Worm (Caenorhabditis elegans): ENCODE results near the gene nape-2.

nape-2 gene

ce11 chrIV:3742426-3742839 is 3.7 kb upstream of the nape-2 start (continued):
- no peak for TF ChIP-seq duxl-1 (tag; optimal IDR thresholded peaks at IDR 0.05; ENCODE audit: poor library complexity)
- TF ChIP-seq zag-1 (tag; optimal IDR thresholded peaks at IDR 0.05) = no peak
- TF ChIP-seq hif-1 (tag; optimal IDR thresholded peaks at IDR 0.05) = peak in 1 of 2 experiments; percentile 61
- TF ChIP-seq hlh-11 (tag; optimal IDR thresholded peaks at IDR 0.05) = peak; percentile 99
- TF ChIP-seq lsy-2 (tag; optimal IDR thresholded peaks at IDR 0.05) = peak; percentile 66 to 78
- TF ChIP-seq unc-62 (GFP tag; optimal IDR thresholded peaks at IDR 0.05 in 1 of 2) = peak in 1 of 2 experiments; percentile 66
- TF ChIP-seq unc-62 (tag; optimal IDR thresholded peaks at IDR 0.05) = no peak
- no peak for TF ChIP-seq zfp-2 (tag; optimal IDR thresholded peaks at IDR 0.05)
- TF ChIP-seq nhr-25 (tag; optimal IDR thresholded peaks at IDR 0.05; ENCODE audit: borderline replicate concordance, insufficient read depth) = peak; percentile 57
- TF ChIP-seq F26F4.8 (GFP tag; conservative IDR thresholded peaks at IDR 0.05) = no peak
- no peak for TF ChIP-seq gei-8 (GFP tag; optimal IDR thresholded peaks at IDR 0.05)
- TF ChIP-seq lim-7 (GFP tag; IDR thresholded peaks at IDR 0.05) = no peak
- no peak for TF ChIP-seq mxl-2 (GFP tag; conservative IDR thresholded peaks at IDR 0.05)
- TF ChIP-seq attf-4 (tag; optimal IDR thresholded peaks at IDR 0.05) = no peak
- peak; percentile 71 for TF ChIP-seq nhr-6 (tag; optimal IDR thresholded peaks at IDR 0.05)
- TF ChIP-seq sdz-12 (GFP tag; optimal IDR thresholded peaks at IDR 0.05) = no peak
- no peak for TF ChIP-seq nhr-77 (tag; optimal IDR thresholded peaks at IDR 0.05)
- peak; percentile 62 for TF ChIP-seq nhr-10 (tag; optimal IDR thresholded peaks at IDR 0.05)
- 0 out of 2 replicates have a peak, but pooled peaks have one; percentile 8 for TF ChIP-seq egl-43 (GFP tag; IDR thresholded peaks at IDR 0.05)
- no peak for TF ChIP-seq ceh-32 (tag; optimal IDR thresholded peaks at IDR 0.05; ENCODE audit: poor library complexity)
- TF ChIP-seq mxl-3 (GFP tag; optimal IDR thresholded peaks at IDR 0.05) = no peak
- no peak for TF ChIP-seq F10B5.3 (tag; optimal IDR thresholded peaks at IDR 0.05)
- no peak; the same call in 1 of the 2 replicates for TF ChIP-seq php-3 (GFP tag; IDR thresholded peaks at IDR 0.05)
- no peak for TF ChIP-seq ZK546.5 (tag; optimal IDR thresholded peaks at IDR 0.05)

- TF ChIP-seq nhr-11 (tag; optimal IDR thresholded peaks at IDR 0.05) (no peak), unc-62 (GFP tag; optimal IDR thresholded peaks at IDR 0.05 in 1 of 2) (peak in 1 of 2 experiments; percentile 92), unc-62 (tag; optimal IDR thresholded peaks at IDR 0.05) (no peak)
Measured at ce11 chrIV:3741874-3742273, 3.1 kb upstream of the nape-2 start.

ce11 chrIV:3740830-3741477 is 2.2 kb upstream of the nape-2 start, which contains the start of gene nape-1:
Gene nape-1 (minus strand): TSS chrIV:3740880.
- TF ChIP-seq nhr-42 (GFP tag; IDR thresholded peaks at IDR 0.05) (no peak), F37D6.2 (tag; optimal IDR thresholded peaks at IDR 0.05) (no peak), F26F4.8 (GFP tag; conservative IDR thresholded peaks at IDR 0.05) (no peak), duxl-1 (tag; optimal IDR thresholded peaks at IDR 0.05; ENCODE audit: poor library complexity) (no peak), aly-2 (tag; optimal IDR thresholded peaks at IDR 0.05) (no peak), daf-16 (GFP tag; optimal IDR thresholded peaks at IDR 0.05) (no peak), daf-16 (tag; optimal IDR thresholded peaks at IDR 0.05) (peak; percentile 67), lin-1 (GFP tag; IDR thresholded peaks at IDR 0.05) (no peak), mdt-29 (GFP tag; IDR thresholded peaks at IDR 0.05) (no peak), zfp-2 (tag; optimal IDR thresholded peaks at IDR 0.05) (no peak), lin-13 (GFP tag; optimal IDR thresholded peaks at IDR 0.05) (peak; percentile 53), nhr-76 (tag; optimal IDR thresholded peaks at IDR 0.05) (no peak), tra-1 (GFP tag; IDR thresholded peaks at IDR 0.05) (no peak), Y105C5A.15 (GFP tag; IDR thresholded peaks at IDR 0.05) (no peak), lin-15B (tag; optimal IDR thresholded peaks at IDR 0.05) (no peak), dve-1 (tag; optimal IDR thresholded peaks at IDR 0.05; ENCODE audit: insufficient read depth) (peak; percentile 20), D1046.2 (GFP tag; IDR thresholded peaks at IDR 0.05) (no peak), nhr-6 (tag; optimal IDR thresholded peaks at IDR 0.05) (peak; percentile 22), snpc-1.2 (GFP tag; IDR thresholded peaks at IDR 0.05) (no peak), F10B5.3 (tag; optimal IDR thresholded peaks at IDR 0.05) (no peak), snpc-4 (tag; optimal IDR thresholded peaks at IDR 0.05) (no peak), hif-1 (tag; optimal IDR thresholded peaks at IDR 0.05) (peak in 1 of 2 experiments; percentile 55), madf-9 (GFP tag; conservative IDR thresholded peaks at IDR 0.05) (no peak), skn-1 (tag; optimal IDR thresholded peaks at IDR 0.05) (no peak), madf-5 (GFP tag; IDR thresholded peaks at IDR 0.05) (no peak), arid-1 (GFP tag; conservative IDR thresholded peaks at IDR 0.05) (no peak), sdz-12 (GFP tag; optimal IDR thresholded peaks at IDR 0.05) (no peak), ztf-11 (tag; optimal IDR thresholded peaks at IDR 0.05) (no peak), spr-3 (GFP tag; optimal IDR thresholded peaks at IDR 0.05) (no peak)
